Worm (Caenorhabditis elegans) whole organism, L4 larva: Measurements from ENCODE around the gene ddn-3.
"Not testable (repeated sequence)": the region's sequence is repeated elsewhere in the genome, so short reads cannot be mapped to it uniquely, and the experiment has no call there.

Source experiments
- F44E2.7 ChIP-seq: fragments of 200-800 bp; sonication (Bioruptor generic); IDR thresholded peaks from 2 replicates; pipeline ENCODE4 v2.1.2; 2022; ENCODE audit warnings: missing genetic modification characterization, missing compliant biosample characterization
- T26A8.4 ChIP-seq: fragments of 200-800 bp; sonication (Bioruptor generic); IDR thresholded peaks from 2 replicates; pipeline ENCODE4 v1.3.6; 2022; ENCODE audit warnings: missing genetic modification characterization, missing compliant biosample characterization
- Y5F2A.4 ChIP-seq: fragments of 200-800 bp; sonication (Bioruptor generic); optimal IDR thresholded peaks from 2 replicates; lab custom pipeline; 2018; ENCODE audit warnings: mild to moderate bottlenecking, missing genetic modification characterization, missing compliant biosample characterization
- Y75B8A.6 ChIP-seq: fragments of 200-800 bp; sonication (Bioruptor generic); IDR thresholded peaks from 2 replicates; pipeline ENCODE4 v1.3.6; 2022; ENCODE audit warnings: missing genetic modification reagents, missing genetic modification characterization, missing compliant biosample characterization
- ZK337.2 ChIP-seq: fragments of 200-800 bp; sonication (Bioruptor generic); IDR thresholded peaks from 2 replicates; pipeline ENCODE4 v1.3.6; 2022; ENCODE audit warnings: missing genetic modification reagents, missing genetic modification characterization, missing compliant biosample characterization
- aha-1 ChIP-seq: fragments of 150-350 bp; peaks from one replicate; lab custom pipeline; 2014; ENCODE audit warnings: missing biosample characterization, missing genetic modification characterization
- ceh-20 ChIP-seq: fragments of 200-800 bp; sonication (Bioruptor generic); IDR thresholded peaks from 2 replicates; pipeline ENCODE4 v1.3.6; 2022; ENCODE audit warnings: missing genetic modification reagents, missing genetic modification characterization, missing compliant biosample characterization
- ceh-28 ChIP-seq: fragments of 150-350 bp; optimal IDR thresholded peaks from 2 replicates; lab custom pipeline; 2014; ENCODE audit warnings: missing biosample characterization, missing genetic modification reagents, missing genetic modification characterization
- cey-2 ChIP-seq: sonication (generic microtip); optimal IDR thresholded peaks from 3 replicates; lab custom pipeline; 2017; ENCODE audit warnings: missing genetic modification characterization, mild to moderate bottlenecking, missing compliant biosample characterization, antibody characterized with exemption, borderline replicate concordance; ENCODE audit not compliant: insufficient read depth
- ctbp-1 ChIP-seq: fragments of 200-800 bp; sonication (Bioruptor generic); IDR thresholded peaks from 2 replicates; pipeline ENCODE4 v1.3.6; 2022; ENCODE audit warnings: missing genetic modification reagents, missing genetic modification characterization, missing compliant biosample characterization
- daf-19 ChIP-seq: fragments of 200-800 bp; sonication (Bioruptor generic); conservative IDR thresholded peaks from 2 replicates; pipeline ENCODE4 v1.3.6; 2022; ENCODE audit warnings: missing genetic modification characterization, missing compliant biosample characterization
- daf-8 ChIP-seq: fragments of 200-800 bp; sonication (Bioruptor generic); IDR thresholded peaks from 2 replicates; pipeline ENCODE4 v1.3.6; 2022; ENCODE audit warnings: missing genetic modification characterization, missing compliant biosample characterization
- egl-27 ChIP-seq: sonication (generic microtip); optimal IDR thresholded peaks from 3 replicates; lab custom pipeline; 2017; ENCODE audit warnings: missing biosample characterization, missing genetic modification reagents, missing genetic modification characterization
- fkh-10 ChIP-seq: fragments of 150-350 bp; optimal IDR thresholded peaks from 2 replicates; lab custom pipeline; 2014; ENCODE audit warnings: missing biosample characterization, missing genetic modification reagents, missing genetic modification characterization
- hlh-11 ChIP-seq: fragments of 200-800 bp; sonication (Bioruptor generic); optimal IDR thresholded peaks from 2 replicates; lab custom pipeline; 2018; ENCODE audit warnings: mild to moderate bottlenecking, missing genetic modification characterization, missing compliant biosample characterization
- hmg-1.1 ChIP-seq: fragments of 200-800 bp; sonication (Bioruptor generic); IDR thresholded peaks from 2 replicates; pipeline ENCODE4 v1.3.6; 2022; ENCODE audit warnings: missing genetic modification reagents, missing genetic modification characterization, missing compliant biosample characterization
- lin-29 ChIP-seq: fragments of 200-800 bp; sonication (Bioruptor generic); IDR thresholded peaks from 2 replicates; pipeline ENCODE4 v1.3.6; 2022; ENCODE audit warnings: missing genetic modification reagents, missing genetic modification characterization, missing compliant biosample characterization
- lin-39 ChIP-seq: fragments of 150-350 bp; optimal IDR thresholded peaks from 2 replicates; lab custom pipeline; 2014; ENCODE audit warnings: missing biosample characterization, missing genetic modification reagents, missing genetic modification characterization
- lsy-2 ChIP-seq, 2 experiments: fragments of 150-350 bp in 1 of 2; sonication (generic microtip) in 1 of 2; optimal IDR thresholded peaks; 2 replicates each; lab custom pipeline; 2014 to 2017; ENCODE audit warnings: missing biosample characterization in 2 of 2, missing genetic modification characterization in 2 of 2
- mdl-1 ChIP-seq, 2 experiments: fragments of 150-350 bp in 1 of 2; sonication (generic microtip) in 1 of 2; optimal IDR thresholded peaks; 2 replicates each; lab custom pipeline; 2014 to 2017; ENCODE audit warnings: missing biosample characterization in 2 of 2, missing genetic modification characterization in 2 of 2
- mdt-29 ChIP-seq: fragments of 200-800 bp; sonication (Bioruptor generic); IDR thresholded peaks from 2 replicates; pipeline ENCODE4 v1.3.6; 2022; ENCODE audit warnings: missing genetic modification reagents, missing genetic modification characterization, missing compliant biosample characterization
- nhr-48 ChIP-seq: sonication (generic microtip); optimal IDR thresholded peaks from 2 replicates; lab custom pipeline; 2016; ENCODE audit warnings: mild to moderate bottlenecking, missing genetic modification characterization, missing compliant biosample characterization
- nhr-6 ChIP-seq: fragments of 150-350 bp; optimal IDR thresholded peaks from 2 replicates; lab custom pipeline; 2014; ENCODE audit warnings: missing biosample characterization, missing genetic modification characterization
- pha-4 ChIP-seq, 2 experiments: fragments of 150-350 bp in 1 of 2; fragments of 200-800 bp in 1 of 2; sonication (Bioruptor generic) in 1 of 2; IDR thresholded peaks in 1 of 2; optimal IDR thresholded peaks in 1 of 2; 2 replicates each; pipeline versions ENCODE4 v1.3.6 to Lab custom; 2014 to 2022; ENCODE audit warnings: missing genetic modification characterization in 2 of 2, missing genetic modification reagents in 2 of 2, missing biosample characterization in 1 of 2, missing compliant biosample characterization in 1 of 2
- pqm-1 ChIP-seq: sonication (generic microtip); optimal IDR thresholded peaks from 2 replicates; lab custom pipeline; 2017; ENCODE audit warnings: missing biosample characterization, missing genetic modification characterization
- rbr-2 ChIP-seq: sonication (generic microtip); optimal IDR thresholded peaks from 2 replicates; lab custom pipeline; 2016; ENCODE audit warnings: missing genotype, missing genetic modification characterization, missing compliant biosample characterization
- set-16 ChIP-seq: fragments of 200-800 bp; sonication (Bioruptor generic); IDR thresholded peaks from 2 replicates; pipeline ENCODE4 v1.3.6; 2022; ENCODE audit warnings: missing genetic modification reagents, missing genetic modification characterization, missing compliant biosample characterization
- skn-1 ChIP-seq: fragments of 150-350 bp; optimal IDR thresholded peaks from 2 replicates; lab custom pipeline; 2014; ENCODE audit warnings: missing biosample characterization, missing genetic modification characterization
- spr-3 ChIP-seq: fragments of 200-800 bp; sonication (Bioruptor generic); optimal IDR thresholded peaks from 2 replicates; lab custom pipeline; 2018; ENCODE audit warnings: mild to moderate bottlenecking, missing genetic modification characterization, missing compliant biosample characterization
- tag-97 ChIP-seq: fragments of 200-800 bp; sonication (Bioruptor generic); IDR thresholded peaks from 2 replicates; pipeline ENCODE4 v1.3.6; 2022; ENCODE audit warnings: missing genetic modification characterization, missing compliant biosample characterization
- unc-130 ChIP-seq: sonication (generic microtip); optimal IDR thresholded peaks from 2 replicates; lab custom pipeline; 2016; ENCODE audit warnings: missing genetic modification reagents, missing genetic modification characterization, missing compliant biosample characterization
- unc-62 ChIP-seq, 3 experiments: fragments of 150-350 bp in 1 of 3; sonication (generic microtip); optimal IDR thresholded peaks in 2 of 3; peaks in 1 of 3; 1 replicate in 1 of 3; 2 replicates in 2 of 3; lab custom pipeline; 2014 to 2017; ENCODE audit warnings: missing biosample characterization in 3 of 3, missing genetic modification characterization in 3 of 3, missing genetic modification reagents in 3 of 3, missing genotype in 1 of 3
- zag-1 ChIP-seq: fragments of 150-350 bp; optimal IDR thresholded peaks from 2 replicates; lab custom pipeline; 2014; ENCODE audit warnings: missing biosample characterization, missing genetic modification characterization
- zfp-2 ChIP-seq: sonication (generic microtip); optimal IDR thresholded peaks from 2 replicates; lab custom pipeline; 2016; ENCODE audit warnings: mild to moderate bottlenecking, missing genetic modification characterization, missing compliant biosample characterization
- zfp-3 ChIP-seq: fragments of 200-800 bp; sonication (Bioruptor generic); conservative IDR thresholded peaks from 2 replicates; pipeline ENCODE4 v1.3.6; 2022; ENCODE audit warnings: missing genetic modification reagents, missing genetic modification characterization, missing compliant biosample characterization
- zip-2 ChIP-seq: fragments of 150-350 bp; optimal IDR thresholded peaks from 2 replicates; lab custom pipeline; 2014; ENCODE audit warnings: missing biosample characterization, missing genetic modification characterization

The ddn-3 gene

ce11 chrV:14316525-14316924 lies 5.5 kb upstream of the ddn-3 start, which contains the start of gene F47B8.2:
Gene F47B8.2 (minus strand): TSS chrV:14316625.
- TF ChIP-seq lsy-2 (tag; optimal IDR thresholded peaks at IDR 0.05; lab: Kevin White, UChicago), result no peak
- TF ChIP-seq pqm-1 (tag; lab: Kevin White, UChicago), result no peak
- no peak for TF ChIP-seq daf-8 (GFP tag; lab: Robert Waterston, UW)
- no peak for TF ChIP-seq rbr-2
- TF ChIP-seq mdt-29, result no peak
- TF ChIP-seq skn-1 (tag; lab: Kevin White, UChicago), result no peak
- no peak for TF ChIP-seq fkh-10 (GFP tag; lab: Kevin White, UChicago)
- TF ChIP-seq F44E2.7 (GFP tag; lab: Robert Waterston, UW), result no peak
- no peak for TF ChIP-seq T26A8.4
- no peak for TF ChIP-seq aha-1 (tag; lab: Kevin White, UChicago)
- no peak for TF ChIP-seq zag-1 (tag; lab: Kevin White, UChicago)
- no peak for TF ChIP-seq Y75B8A.6 (GFP tag; lab: Robert Waterston, UW)
- TF ChIP-seq pha-4 (GFP tag; IDR thresholded peaks at IDR 0.05; lab: Robert Waterston, UW), result no peak
- TF ChIP-seq pha-4 (tag; optimal IDR thresholded peaks at IDR 0.05; lab: Kevin White, UChicago), result no peak

DNA sequence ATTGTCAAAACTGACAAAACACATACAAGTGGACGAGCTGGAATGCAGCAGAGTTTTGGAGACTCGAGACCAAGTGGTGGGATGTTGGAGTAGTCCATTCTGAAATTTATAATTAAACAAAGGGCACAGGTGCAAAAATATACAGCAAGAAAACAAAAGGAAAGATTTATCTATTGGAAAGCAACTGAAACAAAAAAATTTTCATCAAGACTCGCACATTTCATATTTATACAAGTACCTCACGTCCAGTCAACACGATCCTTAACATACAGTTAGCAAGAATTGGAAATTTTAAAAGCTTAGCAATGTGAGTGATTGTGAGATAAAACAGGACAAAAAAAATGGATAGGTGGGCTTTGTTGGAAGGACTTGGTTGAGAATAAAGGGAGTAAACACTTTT lies 3.2 kb upstream of the ddn-3 start, which contains the start of gene F47B8.1:
Gene F47B8.1 (minus strand): TSS at position 101 of the 400 bp plus-strand sequence.
- TF ChIP-seq zfp-2, result no peak
- TF ChIP-seq hlh-11 (tag; lab: Kevin White, UChicago), result no peak
- no peak for TF ChIP-seq egl-27 (tag; lab: Kevin White, UChicago)
- no peak for TF ChIP-seq hmg-1.1
- TF ChIP-seq nhr-6 (tag; lab: Kevin White, UChicago), result no peak
- TF ChIP-seq unc-62 (GFP tag; optimal IDR thresholded peaks at IDR 0.05 in 1 of 2; lab: Kevin White, UChicago), result peak in 1 of 2 experiments; percentile 19
- TF ChIP-seq unc-62 (tag; optimal IDR thresholded peaks at IDR 0.05; lab: Kevin White, UChicago), result no peak

DNA sequence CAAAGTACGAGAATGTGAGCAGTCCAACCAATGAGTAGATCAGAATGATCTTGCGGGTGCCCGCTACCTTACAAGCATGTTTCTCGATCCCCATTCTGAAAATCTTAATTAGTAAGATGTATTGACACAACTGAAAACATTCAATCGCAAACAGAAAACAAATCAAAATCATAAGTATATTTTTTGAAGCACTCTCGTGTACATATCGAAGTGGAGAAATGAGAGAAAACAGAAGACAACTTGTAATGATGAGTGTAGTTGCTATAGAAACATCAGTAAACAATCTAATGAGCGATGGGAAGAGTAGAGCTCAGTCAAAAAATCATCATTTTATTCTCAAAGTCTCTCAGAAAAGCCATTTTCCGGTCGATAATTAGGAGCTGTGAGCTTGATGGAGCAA lies 1.7 kb upstream of the ddn-3 start, which contains the start of gene F14D7.8:
Gene F14D7.8 (minus strand): TSS at position 101 of the 400 bp plus-strand sequence.
- no peak for TF ChIP-seq zip-2
- no peak for TF ChIP-seq T26A8.4
- TF ChIP-seq ceh-20, result no peak
- no peak for TF ChIP-seq spr-3 (GFP tag; lab: Kevin White, UChicago)
- no peak for TF ChIP-seq fkh-10 (GFP tag; lab: Kevin White, UChicago)
- TF ChIP-seq cey-2, result no peak
- no peak for TF ChIP-seq daf-19
- TF ChIP-seq lin-29, result no peak
- TF ChIP-seq lin-39 (tag; lab: Kevin White, UChicago), result no peak
- TF ChIP-seq Y5F2A.4 (GFP tag; lab: Kevin White, UChicago), result no peak
- no peak for TF ChIP-seq pqm-1 (tag; lab: Kevin White, UChicago)
- TF ChIP-seq rbr-2, result no peak
- no peak for TF ChIP-seq ceh-28 (tag; lab: Kevin White, UChicago)
- no peak for TF ChIP-seq ctbp-1 (GFP tag; lab: Robert Waterston, UW)
- TF ChIP-seq zfp-3, result no peak
- no peak for TF ChIP-seq set-16 (GFP tag; lab: Robert Waterston, UW)
- TF ChIP-seq ZK337.2 (GFP tag; lab: Robert Waterston, UW), result no peak
- TF ChIP-seq unc-130, result no peak
- TF ChIP-seq tag-97 (GFP tag; lab: Robert Waterston, UW), result no peak
- no peak for TF ChIP-seq nhr-48 (tag; lab: Kevin White, UChicago)

ce11 chrV:14309632-14310031 lies 1.4 kb downstream of the ddn-3 start, which contains the start of gene F14D7.14:
Gene F14D7.14 (plus strand): TSS chrV:14309932.
- TF ChIP-seq nhr-6 (tag; lab: Kevin White, UChicago); ZK337.2 (GFP tag; lab: Robert Waterston, UW); mdl-1 (tag; optimal IDR thresholded peaks at IDR 0.05; lab: Kevin White, UChicago): not testable (repeated sequence)
